Worm (Caenorhabditis elegans) whole organism, L4 larva: Measurements from ENCODE around the gene clec-5.

ENCODE experiments used
- D1046.2 ChIP-seq: fragments of 200-800 bp; sonication (Bioruptor generic); IDR thresholded peaks from 2 replicates; pipeline ENCODE4 v1.3.6; 2022; ENCODE audit warnings: missing genetic modification characterization, missing compliant biosample characterization
- F37D6.2 ChIP-seq: sonication (generic microtip); optimal IDR thresholded peaks from 2 replicates; lab custom pipeline; 2016; ENCODE audit warnings: mild to moderate bottlenecking, missing genetic modification characterization, missing compliant biosample characterization
- F44E2.7 ChIP-seq: fragments of 200-800 bp; sonication (Bioruptor generic); IDR thresholded peaks from 2 replicates; pipeline ENCODE4 v2.1.2; 2022; ENCODE audit warnings: missing genetic modification characterization, missing compliant biosample characterization
- R02D3.7 ChIP-seq: fragments of 150-350 bp; sonication (generic microtip); optimal IDR thresholded peaks from 3 replicates; lab custom pipeline; 2014; ENCODE audit warnings: missing biosample characterization, missing genetic modification characterization
- Y5F2A.4 ChIP-seq: fragments of 200-800 bp; sonication (Bioruptor generic); optimal IDR thresholded peaks from 2 replicates; lab custom pipeline; 2018; ENCODE audit warnings: mild to moderate bottlenecking, missing genetic modification characterization, missing compliant biosample characterization
- Y75B8A.6 ChIP-seq: fragments of 200-800 bp; sonication (Bioruptor generic); IDR thresholded peaks from 2 replicates; pipeline ENCODE4 v1.3.6; 2022; ENCODE audit warnings: missing genetic modification reagents, missing genetic modification characterization, missing compliant biosample characterization
- aha-1 ChIP-seq: fragments of 150-350 bp; peaks from one replicate; lab custom pipeline; 2014; ENCODE audit warnings: missing biosample characterization, missing genetic modification characterization
- ama-1 ChIP-seq: fragments of 150-350 bp; optimal IDR thresholded peaks from 2 replicates; lab custom pipeline; 2014; ENCODE audit warnings: inconsistent platforms, mixed read lengths
- arid-1 ChIP-seq: fragments of 200-800 bp; sonication (Bioruptor generic); conservative IDR thresholded peaks from 2 replicates; pipeline ENCODE4 v1.3.6; 2022; ENCODE audit warnings: missing genetic modification reagents, missing genetic modification characterization, missing compliant biosample characterization
- attf-4 ChIP-seq: sonication (generic microtip); optimal IDR thresholded peaks from 3 replicates; lab custom pipeline; 2017; ENCODE audit warnings: missing biosample characterization, missing genetic modification characterization
- ceh-20 ChIP-seq: fragments of 200-800 bp; sonication (Bioruptor generic); IDR thresholded peaks from 2 replicates; pipeline ENCODE4 v1.3.6; 2022; ENCODE audit warnings: missing genetic modification reagents, missing genetic modification characterization, missing compliant biosample characterization
- ceh-28 ChIP-seq: fragments of 150-350 bp; optimal IDR thresholded peaks from 2 replicates; lab custom pipeline; 2014; ENCODE audit warnings: missing biosample characterization, missing genetic modification reagents, missing genetic modification characterization
- ceh-44 ChIP-seq: fragments of 200-800 bp; sonication (Bioruptor generic); IDR thresholded peaks from 2 replicates; pipeline ENCODE4 v1.3.6; 2022; ENCODE audit warnings: missing genetic modification reagents, missing genetic modification characterization, missing compliant biosample characterization
- ceh-82 ChIP-seq: sonication (generic microtip); optimal IDR thresholded peaks from 2 replicates; lab custom pipeline; 2017; ENCODE audit warnings: missing biosample characterization, missing genetic modification characterization
- ces-1 ChIP-seq: fragments of 150-350 bp; sonication (generic microtip); optimal IDR thresholded peaks from 4 replicates; lab custom pipeline; 2014; ENCODE audit warnings: missing biosample characterization, missing genetic modification reagents, missing genetic modification characterization
- duxl-1 ChIP-seq: sonication (generic microtip); optimal IDR thresholded peaks from 2 replicates; lab custom pipeline; 2016; ENCODE audit warnings: mild to moderate bottlenecking, missing genetic modification characterization, moderate library complexity, missing compliant biosample characterization; ENCODE audit not compliant: poor library complexity
- dve-1 ChIP-seq: sonication (generic microtip); optimal IDR thresholded peaks from 2 replicates; lab custom pipeline; 2017; ENCODE audit warnings: antibody characterized with exemption, mild to moderate bottlenecking, missing genetic modification characterization, missing compliant biosample characterization; ENCODE audit not compliant: insufficient read depth
- egl-43 ChIP-seq: fragments of 200-800 bp; sonication (Bioruptor generic); IDR thresholded peaks from 2 replicates; pipeline ENCODE4 v1.3.6; 2022; ENCODE audit warnings: missing genetic modification reagents, missing genetic modification characterization, missing compliant biosample characterization
- fkh-10 ChIP-seq: fragments of 150-350 bp; optimal IDR thresholded peaks from 2 replicates; lab custom pipeline; 2014; ENCODE audit warnings: missing biosample characterization, missing genetic modification reagents, missing genetic modification characterization
- fos-1 ChIP-seq: fragments of 150-350 bp; optimal IDR thresholded peaks from 2 replicates; lab custom pipeline; 2014; ENCODE audit warnings: missing biosample characterization, missing genetic modification characterization
- hlh-11 ChIP-seq: fragments of 200-800 bp; sonication (Bioruptor generic); optimal IDR thresholded peaks from 2 replicates; lab custom pipeline; 2018; ENCODE audit warnings: mild to moderate bottlenecking, missing genetic modification characterization, missing compliant biosample characterization
- hlh-30 ChIP-seq: sonication (generic microtip); optimal IDR thresholded peaks from 2 replicates; lab custom pipeline; 2017; ENCODE audit warnings: antibody characterized with exemption, mild to moderate bottlenecking, missing genetic modification characterization, missing compliant biosample characterization; ENCODE audit not compliant: insufficient read depth
- hmg-1.1 ChIP-seq: fragments of 200-800 bp; sonication (Bioruptor generic); IDR thresholded peaks from 2 replicates; pipeline ENCODE4 v1.3.6; 2022; ENCODE audit warnings: missing genetic modification reagents, missing genetic modification characterization, missing compliant biosample characterization
- lim-7 ChIP-seq: fragments of 200-800 bp; sonication (Bioruptor generic); IDR thresholded peaks from 2 replicates; pipeline ENCODE4 v1.3.6; 2022; ENCODE audit warnings: missing genetic modification characterization, missing compliant biosample characterization
- lin-1 ChIP-seq: fragments of 200-800 bp; sonication (Bioruptor generic); IDR thresholded peaks from 2 replicates; pipeline ENCODE4 v1.3.6; 2022; ENCODE audit warnings: missing genetic modification reagents, missing genetic modification characterization, missing compliant biosample characterization
- lin-13 ChIP-seq: fragments of 150-350 bp; optimal IDR thresholded peaks from 2 replicates; lab custom pipeline; 2014; ENCODE audit warnings: missing biosample characterization, missing genetic modification reagents, missing genetic modification characterization
- lin-29 ChIP-seq: fragments of 200-800 bp; sonication (Bioruptor generic); IDR thresholded peaks from 2 replicates; pipeline ENCODE4 v1.3.6; 2022; ENCODE audit warnings: missing genetic modification reagents, missing genetic modification characterization, missing compliant biosample characterization
- lin-39 ChIP-seq: fragments of 150-350 bp; optimal IDR thresholded peaks from 2 replicates; lab custom pipeline; 2014; ENCODE audit warnings: missing biosample characterization, missing genetic modification reagents, missing genetic modification characterization
- lsy-2 ChIP-seq, 2 experiments: fragments of 150-350 bp in 1 of 2; sonication (generic microtip) in 1 of 2; optimal IDR thresholded peaks; 2 replicates each; lab custom pipeline; 2014 to 2017; ENCODE audit warnings: missing biosample characterization in 2 of 2, missing genetic modification characterization in 2 of 2
- mdt-29 ChIP-seq: fragments of 200-800 bp; sonication (Bioruptor generic); IDR thresholded peaks from 2 replicates; pipeline ENCODE4 v1.3.6; 2022; ENCODE audit warnings: missing genetic modification reagents, missing genetic modification characterization, missing compliant biosample characterization
- mes-2 ChIP-seq: sonication (generic microtip); optimal IDR thresholded peaks from 2 replicates; lab custom pipeline; 2016; ENCODE audit warnings: missing genotype, mild to moderate bottlenecking, missing genetic modification characterization, missing compliant biosample characterization; ENCODE audit not compliant: poor library complexity, severe bottlenecking
- nhr-102 ChIP-seq: sonication (generic microtip); optimal IDR thresholded peaks from 2 replicates; lab custom pipeline; 2016; ENCODE audit warnings: mild to moderate bottlenecking, missing genetic modification characterization, moderate library complexity, missing compliant biosample characterization
- nhr-111 ChIP-seq: fragments of 200-800 bp; sonication (Bioruptor generic); optimal IDR thresholded peaks from 2 replicates; lab custom pipeline; 2018; ENCODE audit warnings: mild to moderate bottlenecking, missing genetic modification characterization, missing compliant biosample characterization
- nhr-25 ChIP-seq: sonication (generic microtip); optimal IDR thresholded peaks from 2 replicates; lab custom pipeline; 2017; ENCODE audit warnings: missing genetic modification characterization, mild to moderate bottlenecking, missing compliant biosample characterization, antibody characterized with exemption, moderate library complexity, borderline replicate concordance; ENCODE audit not compliant: insufficient read depth
- nhr-28 ChIP-seq: fragments of 150-350 bp; optimal IDR thresholded peaks from 2 replicates; lab custom pipeline; 2014; ENCODE audit warnings: missing biosample characterization, missing genetic modification characterization
- nhr-76 ChIP-seq: fragments of 150-350 bp; optimal IDR thresholded peaks from 2 replicates; lab custom pipeline; 2014; ENCODE audit warnings: missing biosample characterization, missing genetic modification characterization
- nhr-77 ChIP-seq: fragments of 150-350 bp; optimal IDR thresholded peaks from 2 replicates; lab custom pipeline; 2014; ENCODE audit warnings: missing biosample characterization, missing genetic modification characterization
- php-3 ChIP-seq: fragments of 200-800 bp; sonication (Bioruptor generic); IDR thresholded peaks from 2 replicates; pipeline ENCODE4 v1.3.6; 2022; ENCODE audit warnings: missing genetic modification reagents, missing genetic modification characterization, missing compliant biosample characterization
- pqm-1 ChIP-seq: sonication (generic microtip); optimal IDR thresholded peaks from 2 replicates; lab custom pipeline; 2017; ENCODE audit warnings: missing biosample characterization, missing genetic modification characterization
- saeg-2 ChIP-seq: fragments of 200-800 bp; sonication (Bioruptor generic); IDR thresholded peaks from 2 replicates; pipeline ENCODE4 v1.3.6; 2022; ENCODE audit warnings: missing genetic modification reagents, missing genetic modification characterization, missing compliant biosample characterization
- sdz-12 ChIP-seq: fragments of 200-800 bp; sonication (Bioruptor generic); optimal IDR thresholded peaks from 2 replicates; lab custom pipeline; 2018; ENCODE audit warnings: mild to moderate bottlenecking, missing genetic modification characterization, missing compliant biosample characterization
- snpc-4 ChIP-seq: fragments of 150-350 bp; optimal IDR thresholded peaks from 2 replicates; lab custom pipeline; 2014; ENCODE audit warnings: missing biosample characterization, missing genetic modification characterization
- spr-3 ChIP-seq: fragments of 200-800 bp; sonication (Bioruptor generic); optimal IDR thresholded peaks from 2 replicates; lab custom pipeline; 2018; ENCODE audit warnings: mild to moderate bottlenecking, missing genetic modification characterization, missing compliant biosample characterization
- tag-97 ChIP-seq: fragments of 200-800 bp; sonication (Bioruptor generic); IDR thresholded peaks from 2 replicates; pipeline ENCODE4 v1.3.6; 2022; ENCODE audit warnings: missing genetic modification characterization, missing compliant biosample characterization
- unc-62 ChIP-seq, 3 experiments: fragments of 150-350 bp in 1 of 3; sonication (generic microtip); optimal IDR thresholded peaks in 2 of 3; peaks in 1 of 3; 1 replicate in 1 of 3; 2 replicates in 2 of 3; lab custom pipeline; 2014 to 2017; ENCODE audit warnings: missing biosample characterization in 3 of 3, missing genetic modification characterization in 3 of 3, missing genetic modification reagents in 3 of 3, missing genotype in 1 of 3
- vab-7 ChIP-seq: fragments of 200-800 bp; sonication (Bioruptor generic); IDR thresholded peaks from 2 replicates; pipeline ENCODE4 v1.3.6; 2022; ENCODE audit warnings: missing genetic modification reagents, missing genetic modification characterization, missing compliant biosample characterization
- zag-1 ChIP-seq: fragments of 150-350 bp; optimal IDR thresholded peaks from 2 replicates; lab custom pipeline; 2014; ENCODE audit warnings: missing biosample characterization, missing genetic modification characterization
- zfp-2 ChIP-seq: sonication (generic microtip); optimal IDR thresholded peaks from 2 replicates; lab custom pipeline; 2016; ENCODE audit warnings: mild to moderate bottlenecking, missing genetic modification characterization, missing compliant biosample characterization
- zip-2 ChIP-seq: fragments of 150-350 bp; optimal IDR thresholded peaks from 2 replicates; lab custom pipeline; 2014; ENCODE audit warnings: missing biosample characterization, missing genetic modification characterization
- ztf-11 ChIP-seq: fragments of 150-350 bp; optimal IDR thresholded peaks from 2 replicates; lab custom pipeline; 2014; ENCODE audit warnings: missing biosample characterization, missing genetic modification characterization
- ztf-7 ChIP-seq: fragments of 150-350 bp; optimal IDR thresholded peaks from 2 replicates; lab custom pipeline; 2014; ENCODE audit warnings: missing biosample characterization, missing genetic modification characterization

clec-5 gene

ce11 chrIII:4899728-4900127, 16.3 kb upstream of the clec-5 start (continued):
- TF ChIP-seq F37D6.2 (tag; lab: Kevin White, UChicago) (peak; percentile 97), ceh-44 (peak; percentile 58; the same call in 1 of the 2 replicates), lin-13 (GFP tag; lab: Kevin White, UChicago) (peak; percentile 97), php-3 (GFP tag; lab: Robert Waterston, UW) (peak; percentile 97), nhr-76 (tag; lab: Kevin White, UChicago) (peak; percentile 83), spr-3 (GFP tag; lab: Kevin White, UChicago) (peak; percentile 93), snpc-4 (tag; lab: Kevin White, UChicago) (peak; percentile 12), nhr-77 (tag; lab: Kevin White, UChicago) (peak; percentile 96), dve-1 (tag; lab: Kevin White, UChicago) (peak; percentile 100), attf-4 (tag; lab: Kevin White, UChicago) (no peak), sdz-12 (peak; percentile 95), ztf-7 (tag; lab: Kevin White, UChicago) (peak; percentile 74), lsy-2 (tag; optimal IDR thresholded peaks at IDR 0.05; lab: Kevin White, UChicago) (peak; percentile 93 to 97), vab-7 (GFP tag; lab: Robert Waterston, UW) (peak; percentile 97), R02D3.7 (tag; lab: Kevin White, UChicago) (no peak), hlh-11 (peak; percentile 100), lin-1 (GFP tag; lab: Robert Waterston, UW) (peak; percentile 99), ama-1 (peak; percentile 68), hmg-1.1 (GFP tag; lab: Robert Waterston, UW) (peak; percentile 98), ceh-28 (tag; lab: Kevin White, UChicago) (peak; percentile 36), ceh-20 (GFP tag; lab: Robert Waterston, UW) (peak; percentile 99), duxl-1 (tag; lab: Kevin White, UChicago) (peak; percentile 93), fkh-10 (peak; percentile 99), pqm-1 (tag; lab: Kevin White, UChicago) (peak; percentile 31), Y5F2A.4 (peak; percentile 85), nhr-25 (tag; lab: Kevin White, UChicago) (peak; percentile 98), ces-1 (GFP tag; lab: Kevin White, UChicago) (peak; percentile 70), saeg-2 (peak; percentile 100), aha-1 (peak; percentile 100), nhr-28 (peak; percentile 98), mes-2 (tag; lab: Kevin White, UChicago) (peak; percentile 94), nhr-111 (GFP tag; lab: Kevin White, UChicago) (peak; percentile 57), zag-1 (tag; lab: Kevin White, UChicago) (peak; percentile 62), Y75B8A.6 (GFP tag; lab: Robert Waterston, UW) (peak; percentile 95), egl-43 (GFP tag; lab: Robert Waterston, UW) (peak; percentile 98), tag-97 (no peak), F44E2.7 (GFP tag; lab: Robert Waterston, UW) (peak; percentile 84; the same call in 1 of the 2 replicates), zfp-2 (tag; lab: Kevin White, UChicago) (peak; percentile 96), lin-39 (no peak), D1046.2 (GFP tag; lab: Robert Waterston, UW) (peak; percentile 93), fos-1 (no peak), unc-62 (GFP tag; optimal IDR thresholded peaks at IDR 0.05 in 1 of 2; lab: Kevin White, UChicago) (peak; percentile 28 to 100), unc-62 (tag; optimal IDR thresholded peaks at IDR 0.05; lab: Kevin White, UChicago) (no peak), nhr-102 (tag; lab: Kevin White, UChicago) (peak; percentile 98), ceh-82 (tag; lab: Kevin White, UChicago) (peak; percentile 10), hlh-30 (tag; lab: Kevin White, UChicago) (peak; percentile 100), lin-29 (GFP tag; lab: Robert Waterston, UW) (peak; percentile 94), arid-1 (GFP tag; lab: Robert Waterston, UW) (peak; percentile 95), mdt-29 (GFP tag; lab: Robert Waterston, UW) (peak; percentile 98), lim-7 (GFP tag; lab: Robert Waterston, UW) (peak; percentile 73), zip-2 (peak; percentile 87), ztf-11 (tag; lab: Kevin White, UChicago) (no peak)
